Fruit fly (Drosophila melanogaster) whole organism, adult: Measurements from ENCODE around the gene CG32700.

Source experiments
- CG1620 ChIP-seq: fragments of 200-800 bp; sonication (Bioruptor generic); optimal IDR thresholded peaks from 2 replicates; lab custom pipeline; 2016; ENCODE audit warnings: missing biosample characterization, missing genetic modification characterization
- CG7045 ChIP-seq: fragments of 200-800 bp; sonication (Bioruptor generic); optimal IDR thresholded peaks from 2 replicates; lab custom pipeline; 2017; ENCODE audit warnings: missing biosample characterization, mild to moderate bottlenecking, missing genetic modification characterization
- Mnt ChIP-seq: fragments of 200-800 bp; sonication (Bioruptor generic); optimal IDR thresholded peaks from 2 replicates; lab custom pipeline; 2016; ENCODE audit warnings: missing biosample characterization, mild to moderate bottlenecking, missing genetic modification characterization
- toe ChIP-seq: fragments of 200-800 bp; sonication (Bioruptor generic); optimal IDR thresholded peaks from 2 replicates; lab custom pipeline; 2016; ENCODE audit warnings: missing biosample characterization, missing genetic modification characterization

dm6 chrX:9532453-9532852, 18.2 kb downstream of the CG32700 start:
- TF ChIP-seq CG1620 (GFP tag; lab: Kevin White, UChicago) (no peak), CG7045 (GFP tag; lab: Kevin White, UChicago) (no peak), Mnt (no peak), toe (GFP tag; lab: Kevin White, UChicago) (no peak)
